Worm (Caenorhabditis elegans) whole organism, L4/young adult: ENCODE results near the gene hpo-36.

ENCODE experiments used
- W03F9.2 ChIP-seq: fragments of 150-350 bp; optimal IDR thresholded peaks from 2 replicates; lab custom pipeline; 2014; ENCODE audit warnings: missing biosample characterization, missing genetic modification characterization
- dao-5 ChIP-seq: sonication (generic microtip); optimal IDR thresholded peaks from 2 replicates; lab custom pipeline; 2016; ENCODE audit warnings: missing genotype, missing genetic modification characterization, moderate library complexity, missing compliant biosample characterization
- him-1 ChIP-seq: sonication (generic microtip); optimal IDR thresholded peaks from 2 replicates; lab custom pipeline; 2016; ENCODE audit warnings: missing genotype, missing genetic modification reagents, missing genetic modification characterization, missing compliant biosample characterization

DNA sequence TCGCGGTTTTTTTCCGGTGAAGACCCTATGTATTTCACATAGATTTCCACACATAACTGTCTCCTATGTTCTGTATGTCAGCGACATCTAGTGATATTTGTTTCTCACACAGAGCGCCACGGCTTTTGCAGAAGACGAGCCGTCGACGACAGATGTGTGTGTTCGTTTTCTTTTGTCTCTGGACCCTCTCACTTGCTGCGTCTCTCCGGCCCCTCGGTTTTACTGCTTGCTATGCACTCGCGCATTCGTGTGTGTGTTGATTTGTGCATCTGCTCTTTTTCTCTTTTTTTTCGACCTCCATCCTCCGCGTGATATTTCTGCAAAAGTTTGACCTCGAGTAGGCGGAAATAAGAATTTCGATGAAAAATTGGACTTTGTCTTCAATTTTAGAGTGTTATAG, 50.5 kb downstream of the hpo-36 start:
- TF ChIP-seq him-1 (tag; lab: Kevin White, UChicago) (no peak), W03F9.2 (tag; lab: Kevin White, UChicago) (no peak), dao-5 (tag; lab: Kevin White, UChicago) (no peak)
